Fruit fly (Drosophila melanogaster) whole organism, embryonic: ENCODE measurements around the gene CG14913.

ENCODE experiments used
- CG11456 ChIP-seq: fragments of 200-800 bp; sonication (Bioruptor generic); IDR thresholded peaks from 3 replicates; pipeline ENCODE4 v1.3.6; 2022; ENCODE audit warnings: missing biosample characterization, missing genetic modification characterization
- CG13775 ChIP-seq: fragments of 200-800 bp; sonication (Bioruptor generic); optimal IDR thresholded peaks from 3 replicates; lab custom pipeline; 2017; ENCODE audit warnings: missing biosample characterization, mild to moderate bottlenecking, missing genetic modification characterization
- CG15601 ChIP-seq: fragments of 200-800 bp; sonication (Bioruptor generic); optimal IDR thresholded peaks from 3 replicates; lab custom pipeline; 2019; ENCODE audit warnings: missing biosample characterization, mild to moderate bottlenecking, missing genetic modification characterization, moderate library complexity
- CG17612 ChIP-seq: fragments of 200-800 bp; sonication (Bioruptor generic); IDR thresholded peaks from 2 replicates; pipeline ENCODE4 v1.3.6; 2022; ENCODE audit warnings: missing biosample characterization, missing genetic modification characterization
- CG18476 ChIP-seq: fragments of 200-800 bp; sonication (Bioruptor generic); optimal IDR thresholded peaks from 2 replicates; lab custom pipeline; 2016; ENCODE audit warnings: missing biosample characterization, mild to moderate bottlenecking, missing genetic modification characterization
- CG4820 ChIP-seq: fragments of 200-800 bp; sonication (Bioruptor generic); optimal IDR thresholded peaks from 3 replicates; lab custom pipeline; 2016; ENCODE audit warnings: missing biosample characterization, missing genetic modification characterization
- Dll ChIP-seq: fragments of 200-800 bp; sonication (Bioruptor generic); IDR thresholded peaks from 4 replicates; pipeline ENCODE4 v1.3.6; 2022; ENCODE audit warnings: missing biosample characterization, missing genetic modification characterization; ENCODE audit not compliant: partially characterized antibody
- H15 ChIP-seq: fragments of 200-800 bp; sonication (Bioruptor generic); IDR thresholded peaks from 3 replicates; pipeline ENCODE4 v1.3.6; 2022; ENCODE audit warnings: missing biosample characterization, missing genetic modification characterization
- Hr39 ChIP-seq: fragments of >200 bp; optimal IDR thresholded peaks from 2 replicates; lab custom pipeline; 2017
- Hr78 ChIP-seq, 2 experiments: fragments of 200-800 bp in 1 of 2; fragments of >200 bp in 1 of 2; sonication (Bioruptor generic) in 1 of 2; optimal IDR thresholded peaks; 2 replicates each; lab custom pipeline; 2017 to 2019; ENCODE audit warnings: missing biosample characterization in 2 of 2, missing genetic modification characterization in 2 of 2, mild to moderate bottlenecking in 1 of 2, moderate library complexity in 1 of 2
- Usf ChIP-seq: fragments of 200-800 bp; sonication (Bioruptor generic); optimal IDR thresholded peaks from 2 replicates; lab custom pipeline; 2017; ENCODE audit warnings: missing genotype, missing biosample characterization, missing genetic modification characterization
- bigmax ChIP-seq: fragments of 200-800 bp; sonication (Bioruptor generic); optimal IDR thresholded peaks from 2 replicates; lab custom pipeline; 2018; ENCODE audit warnings: missing biosample characterization, mild to moderate bottlenecking, missing genetic modification characterization
- sim ChIP-seq: fragments of 200-800 bp; sonication (Bioruptor generic); IDR thresholded peaks from 2 replicates; pipeline ENCODE4 v1.3.6; 2022; ENCODE audit warnings: missing biosample characterization, missing genetic modification characterization

DNA sequence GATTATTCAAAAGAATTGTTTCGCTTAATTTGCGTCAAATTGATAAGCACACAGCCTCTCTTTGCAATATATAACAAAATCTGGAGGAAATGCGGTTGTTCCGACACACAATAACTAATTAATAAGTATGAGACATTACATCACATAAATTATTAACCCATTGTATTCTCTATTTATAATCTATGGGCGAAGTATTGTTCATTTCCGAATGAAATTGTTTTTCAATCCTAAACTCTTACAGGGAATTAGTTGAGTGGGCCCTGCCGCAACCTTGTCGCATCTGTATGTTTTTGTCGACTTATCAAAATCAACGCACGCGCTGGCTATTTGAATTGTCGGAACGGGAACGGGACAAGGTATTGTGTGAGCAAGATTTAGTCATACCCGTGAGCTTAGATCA is 44.6 kb upstream of the CG14913 start, which contains the start of gene CG16743:
- TF ChIP-seq H15 = no peak
- TF ChIP-seq CG18476 (GFP tag; lab: Kevin White, UChicago) = no peak
- TF ChIP-seq CG15601 = no peak
- TF ChIP-seq bigmax (GFP tag; lab: Kevin White, UChicago) = no peak
- TF ChIP-seq CG11456 (GFP tag; lab: Robert Waterston, UW) = no peak
- no peak for TF ChIP-seq sim (GFP tag; lab: Robert Waterston, UW)
- no peak for TF ChIP-seq CG4820
- TF ChIP-seq Hr78 (GFP tag; optimal IDR thresholded peaks at IDR 0.05; lab: Kevin White, UChicago) = no peak
- TF ChIP-seq Dll (GFP tag; lab: Robert Waterston, UW) = no peak
- no peak for TF ChIP-seq Hr39
- no peak for TF ChIP-seq CG17612
- no peak for TF ChIP-seq CG13775 (GFP tag; lab: Kevin White, UChicago)
- TF ChIP-seq Usf (GFP tag; lab: Kevin White, UChicago) = no peak
